Fruit fly (Drosophila melanogaster): Measurements from ENCODE around the gene Elp1.

Gene Elp1

DNA sequence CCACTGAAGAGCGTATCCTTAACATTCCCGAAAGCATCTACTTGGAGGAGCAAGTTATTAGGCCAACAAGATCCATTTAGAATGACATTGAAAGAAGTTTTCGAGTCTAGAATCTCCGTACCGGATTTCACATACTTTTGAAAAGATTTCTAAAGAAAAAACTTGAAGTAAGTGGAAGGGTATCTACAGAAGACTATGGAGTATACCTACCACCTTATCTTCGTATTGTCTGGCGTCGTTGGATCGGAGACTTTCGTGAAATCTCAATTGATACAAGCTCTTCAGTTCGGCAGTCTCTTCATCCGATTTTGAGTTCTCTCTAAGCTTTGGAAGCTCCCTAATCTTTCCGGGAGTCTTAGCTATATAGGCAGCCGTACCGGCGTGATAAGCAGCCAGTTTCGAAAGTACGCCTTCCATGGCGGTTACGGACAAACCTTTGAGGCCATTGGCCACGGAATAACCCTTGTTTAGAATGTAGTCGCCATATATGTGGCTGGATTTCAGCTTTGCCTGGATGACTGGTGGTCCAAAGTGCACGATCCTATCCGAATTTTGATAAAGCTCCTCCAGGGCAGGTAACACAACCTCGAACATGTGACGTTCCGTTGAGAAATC, 40.2 kb downstream of the Elp1 start:
- no peak for TF ChIP-seq CG17801 (GFP tag; optimal IDR thresholded peaks at IDR 0.05; ENCODE audit: partially characterized antibody)

DNA sequence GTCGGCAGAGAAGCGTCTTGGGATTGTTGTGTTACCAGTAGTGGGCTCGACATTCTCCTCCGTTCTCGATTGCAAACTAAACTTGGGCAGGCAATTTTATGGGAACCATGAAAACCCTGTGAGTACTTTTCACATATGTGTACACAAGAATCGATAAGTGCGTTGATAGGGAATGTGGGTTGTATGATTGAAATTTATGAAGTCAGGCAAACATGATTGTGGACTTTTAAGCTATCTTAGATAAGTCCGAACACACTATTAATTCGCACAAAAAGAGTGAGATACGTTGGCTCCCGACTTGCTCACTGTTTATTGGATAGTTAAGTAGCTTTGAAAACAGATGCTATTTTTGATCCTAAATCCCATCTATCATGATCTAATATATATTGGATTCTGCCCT, 41.0 kb downstream of the Elp1 start, which contains the start of gene CG18765:
Gene CG18765 (minus strand): TSS at position 53 of the 400 bp plus-strand sequence.
- TF ChIP-seq CG17801 (GFP tag; optimal IDR thresholded peaks at IDR 0.05; ENCODE audit: partially characterized antibody): no peak

DNA sequence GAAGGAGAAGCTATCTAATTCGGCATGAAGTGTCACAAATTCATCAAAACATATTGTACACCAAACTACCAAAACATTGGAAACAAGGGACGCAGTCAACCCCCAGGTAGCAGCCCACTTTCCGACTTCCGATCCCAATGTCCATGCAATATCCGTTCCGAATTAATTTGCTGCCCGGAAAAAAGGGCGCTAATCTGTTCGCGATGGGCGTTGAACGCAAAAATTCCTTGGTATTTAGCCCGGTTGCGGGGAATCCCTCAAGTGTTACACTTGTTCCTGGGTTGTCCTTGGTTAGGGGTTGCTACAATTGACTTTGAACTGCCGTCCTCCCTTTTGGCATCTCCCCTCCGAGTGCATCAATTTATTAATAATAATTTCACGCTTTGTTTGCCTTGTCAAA, 41.7 kb downstream of the Elp1 start:
- no peak for TF ChIP-seq CG17801 (GFP tag; optimal IDR thresholded peaks at IDR 0.05; ENCODE audit: partially characterized antibody)

DNA sequence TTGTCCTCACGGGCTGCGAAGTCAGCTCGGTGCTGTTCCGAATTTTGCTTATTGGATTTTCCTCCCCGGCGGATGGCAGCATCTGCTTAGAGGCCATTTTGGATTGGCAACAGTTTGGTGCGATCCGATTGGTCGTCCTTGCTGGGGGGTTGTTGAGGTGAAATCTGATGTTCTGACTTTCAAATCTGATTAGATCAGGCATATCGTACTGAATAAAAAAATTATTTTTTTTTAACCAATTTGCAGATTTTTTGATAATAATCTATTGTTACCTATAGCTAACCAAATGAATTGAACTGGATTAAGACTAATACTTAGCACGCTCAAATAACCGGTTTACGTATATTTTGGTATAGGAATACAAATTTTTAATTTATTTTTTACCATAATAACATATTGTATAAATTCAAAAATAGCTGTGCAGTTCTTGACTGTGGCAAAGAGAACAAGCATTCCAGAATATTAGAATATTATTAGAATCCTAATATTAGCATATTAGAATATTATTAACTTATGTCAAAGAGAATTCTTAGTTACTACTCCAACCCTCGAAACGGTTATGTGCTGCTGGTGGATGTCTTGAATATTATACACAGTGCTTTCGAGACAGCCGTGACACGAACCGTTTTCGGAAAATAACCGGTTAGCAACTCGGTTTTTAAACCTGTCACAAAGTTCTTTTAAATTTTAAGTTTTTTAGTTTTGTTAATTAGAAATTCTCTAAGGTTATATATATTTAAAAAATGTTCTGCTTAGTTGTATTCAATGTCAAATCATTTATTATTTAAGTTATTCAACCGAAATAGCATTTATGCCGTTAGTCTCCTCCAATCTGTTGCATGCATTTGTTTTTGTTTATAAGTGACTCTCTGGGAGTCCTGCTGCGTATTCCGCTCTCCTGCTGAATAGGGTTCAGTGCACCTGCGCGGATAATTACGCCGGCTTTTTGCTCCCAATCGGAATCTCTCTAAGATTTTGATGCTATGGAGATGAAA, 43.8 kb downstream of the Elp1 start, which contains the start of gene Fer3:
Gene Fer3 (minus strand): TSS at position 1 of the 995 bp plus-strand sequence.
- TF ChIP-seq CG17801 (GFP tag; optimal IDR thresholded peaks at IDR 0.05; ENCODE audit: partially characterized antibody): no peak

DNA sequence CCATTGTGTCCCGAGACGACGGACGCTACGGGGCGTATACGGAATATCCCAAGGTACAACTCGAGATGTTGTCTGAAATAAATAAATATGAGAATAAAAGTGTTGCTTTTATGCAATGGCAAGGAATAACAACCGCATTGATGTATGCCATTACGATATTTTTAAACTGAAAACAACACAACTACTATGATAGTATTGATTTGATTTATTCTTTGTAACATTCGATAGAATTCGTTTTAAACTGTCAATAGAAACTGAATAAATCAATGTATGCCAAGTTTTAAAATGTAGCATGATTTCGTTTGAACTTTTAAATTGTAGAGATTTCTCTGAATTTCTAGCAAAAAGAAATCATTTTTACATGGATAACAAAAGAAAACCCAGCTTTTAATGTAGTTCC, 45.4 kb downstream of the Elp1 start, which contains the start of gene CG14717:
Gene CG14717 (plus strand): TSS at position 301 of the 400 bp plus-strand sequence.
- TF ChIP-seq CG17801 (GFP tag; optimal IDR thresholded peaks at IDR 0.05; ENCODE audit: partially characterized antibody): no peak

DNA sequence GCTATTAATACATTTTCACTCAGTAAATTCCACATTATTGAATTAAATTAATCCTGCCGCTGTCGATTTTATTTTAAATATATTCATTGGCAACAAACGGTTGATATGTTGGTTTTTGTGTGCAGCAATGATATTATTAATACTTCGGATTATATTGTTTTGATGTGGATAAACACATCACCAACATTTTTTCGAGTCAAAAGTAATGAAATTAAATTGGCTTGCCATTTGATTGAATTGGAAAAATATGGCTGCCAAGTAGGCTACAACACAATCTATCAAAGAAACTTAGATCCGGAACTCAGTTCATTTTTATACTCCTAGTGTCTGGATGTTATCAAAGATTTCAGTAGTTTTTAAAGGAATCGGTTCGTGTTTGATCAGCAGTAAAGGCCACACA, 49.5 kb downstream of the Elp1 start, which contains the start of gene CG14718:
Gene CG14718 (plus strand): TSS at position 301 of the 400 bp plus-strand sequence.
- no peak for TF ChIP-seq CG17801 (GFP tag; optimal IDR thresholded peaks at IDR 0.05; ENCODE audit: partially characterized antibody)

DNA sequence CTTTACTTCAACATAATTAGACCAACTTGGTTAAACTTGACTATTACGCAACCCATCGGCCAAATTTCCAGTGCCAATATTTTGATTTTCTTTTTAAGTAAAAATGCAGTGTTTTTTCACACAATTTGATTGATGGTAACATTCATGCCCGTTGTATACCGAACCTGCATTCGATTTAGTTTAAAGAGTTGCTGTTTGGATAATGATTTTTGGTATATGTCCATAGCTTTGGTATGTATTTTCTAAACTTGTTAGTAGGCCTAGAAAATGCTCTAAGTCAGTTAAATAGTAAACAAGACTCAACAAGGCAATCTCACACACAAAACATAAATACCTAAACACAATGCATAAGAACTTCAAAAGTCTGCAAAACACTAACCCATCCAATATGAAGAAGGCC, 53.0 kb downstream of the Elp1 start, which contains the start of gene I-t:
Gene I-t (plus strand): TSS at position 301 of the 400 bp plus-strand sequence.
- no peak for TF ChIP-seq CG17801 (GFP tag; optimal IDR thresholded peaks at IDR 0.05; ENCODE audit: partially characterized antibody)
